Worm (Caenorhabditis elegans) whole organism, midembryonic: ENCODE results near the gene cls-1.

Experiments
- T22C8.4 ChIP-seq: fragments of 200-800 bp; sonication (Bioruptor generic); IDR thresholded peaks from 2 replicates; pipeline ENCODE4 v1.3.6; 2022; ENCODE audit warnings: missing genetic modification characterization, missing compliant biosample characterization
- cog-1 ChIP-seq: sonication (generic microtip); optimal IDR thresholded peaks from 2 replicates; lab custom pipeline; 2016; ENCODE audit warnings: missing genetic modification characterization, missing compliant biosample characterization
- flt-1 ChIP-seq: fragments of 200-800 bp; sonication (Bioruptor generic); IDR thresholded peaks from 2 replicates; pipeline ENCODE4 v1.3.6; 2022; ENCODE audit warnings: missing genetic modification characterization, missing compliant biosample characterization
- klf-2 ChIP-seq: fragments of 200-800 bp; sonication (Bioruptor generic); conservative IDR thresholded peaks from 2 replicates; pipeline ENCODE4 v1.3.6; 2022; ENCODE audit warnings: missing genetic modification reagents, missing genetic modification characterization, missing compliant biosample characterization
- med-1 ChIP-seq: sonication (generic microtip); optimal IDR thresholded peaks from 2 replicates; lab custom pipeline; 2017; ENCODE audit warnings: missing genetic modification characterization, mild to moderate bottlenecking, missing compliant biosample characterization, antibody characterized with exemption, missing genetic modification reagents; ENCODE audit not compliant: insufficient read depth
- ref-1 ChIP-seq: fragments of 200-800 bp; sonication (Bioruptor generic); conservative IDR thresholded peaks from 2 replicates; pipeline ENCODE4 v1.3.6; 2022; ENCODE audit warnings: missing genetic modification reagents, missing genetic modification characterization, missing compliant biosample characterization
- tab-1 ChIP-seq: fragments of 200-800 bp; sonication (Bioruptor generic); IDR thresholded peaks from 2 replicates; pipeline ENCODE4 v1.3.6; 2022; ENCODE audit warnings: missing genetic modification characterization, missing compliant biosample characterization
- ztf-29 ChIP-seq: fragments of 200-800 bp; sonication (Bioruptor generic); IDR thresholded peaks from 2 replicates; pipeline ENCODE4 v1.3.6; 2022; ENCODE audit warnings: missing genetic modification reagents, missing genetic modification characterization, missing compliant biosample characterization

DNA sequence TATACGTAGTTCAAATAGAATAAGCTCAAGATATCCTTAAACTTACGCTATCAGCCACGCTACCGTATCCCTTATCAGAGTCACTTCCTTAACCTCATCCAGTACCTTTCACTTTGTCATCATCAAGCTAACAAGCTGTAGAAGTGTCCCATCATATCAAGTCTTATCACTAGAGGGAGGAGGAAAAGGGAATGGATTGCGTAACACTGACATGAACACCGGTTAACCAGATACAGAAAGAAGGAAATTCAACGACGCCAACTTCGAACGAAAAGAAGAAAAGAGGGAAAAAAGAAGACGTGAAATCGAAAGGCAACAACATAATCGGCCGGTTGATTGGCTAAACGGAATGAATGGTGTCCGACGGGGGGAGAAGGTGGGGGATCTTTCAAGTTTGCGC is 17.9 kb upstream of the cls-1 start:
- TF ChIP-seq flt-1 (GFP tag; lab: Robert Waterston, UW) (no peak), tab-1 (no peak), T22C8.4 (GFP tag; lab: Robert Waterston, UW) (no peak), ztf-29 (no peak), ref-1 (GFP tag; lab: Robert Waterston, UW) (no peak), klf-2 (GFP tag; lab: Robert Waterston, UW) (no peak), med-1 (GFP tag; lab: Kevin White, UChicago) (no peak), cog-1 (tag; lab: Kevin White, UChicago) (no peak)
